Fruit fly (Drosophila melanogaster) whole organism, embryonic: ENCODE data around the gene Irbp18.

ENCODE experiments used
- Abd-B ChIP-seq: fragments of 200-800 bp; sonication (Bioruptor generic); optimal IDR thresholded peaks from 2 replicates; lab custom pipeline; 2018; ENCODE audit warnings: missing biosample characterization, mild to moderate bottlenecking, missing genetic modification characterization, moderate library complexity
- Atf6 ChIP-seq: fragments of 200-800 bp; sonication (Bioruptor generic); IDR thresholded peaks from 2 replicates; pipeline ENCODE4 v1.3.6; 2022; ENCODE audit warnings: missing biosample characterization, missing genetic modification characterization
- Bdp1 ChIP-seq: fragments of 200-800 bp; sonication (Bioruptor generic); optimal IDR thresholded peaks from 3 replicates; lab custom pipeline; 2016; ENCODE audit warnings: missing biosample characterization, missing genetic modification characterization
- CG11560 ChIP-seq: fragments of 200-800 bp; sonication (Bioruptor generic); IDR thresholded peaks from 3 replicates; pipeline ENCODE4 v1.3.6; 2022; ENCODE audit warnings: missing biosample characterization, missing genetic modification characterization
- CG13296 ChIP-seq: fragments of 200-800 bp; sonication (Bioruptor generic); optimal IDR thresholded peaks from 3 replicates; lab custom pipeline; 2018; ENCODE audit warnings: missing biosample characterization, mild to moderate bottlenecking, missing genetic modification characterization
- CG14860 ChIP-seq: fragments of 200-800 bp; sonication (Bioruptor generic); IDR thresholded peaks from 3 replicates; pipeline ENCODE4 v1.3.6; 2022; ENCODE audit warnings: missing biosample characterization, missing genetic modification characterization; ENCODE audit not compliant: partially characterized antibody
- CG15479 ChIP-seq: fragments of 200-800 bp; sonication (Bioruptor generic); optimal IDR thresholded peaks from 3 replicates; lab custom pipeline; 2019; ENCODE audit warnings: missing biosample characterization, mild to moderate bottlenecking, missing genetic modification characterization, moderate library complexity
- CG15696 ChIP-seq: fragments of 200-800 bp; sonication (Bioruptor generic); optimal IDR thresholded peaks from 2 replicates; lab custom pipeline; 2019; ENCODE audit warnings: missing biosample characterization, mild to moderate bottlenecking, missing genetic modification characterization, moderate library complexity
- CG2129 ChIP-seq: fragments of 200-800 bp; sonication (Bioruptor generic); IDR thresholded peaks from 2 replicates; pipeline ENCODE4 v1.3.6; 2022; ENCODE audit warnings: missing biosample characterization, missing genetic modification characterization; ENCODE audit not compliant: partially characterized antibody
- CG32532 ChIP-seq: fragments of 200-800 bp; sonication (Bioruptor generic); IDR thresholded peaks from 2 replicates; pipeline ENCODE4 v1.3.6; 2022; ENCODE audit warnings: missing biosample characterization, missing genetic modification characterization
- CG8765 ChIP-seq: fragments of 200-800 bp; sonication (Bioruptor generic); IDR thresholded peaks from 2 replicates; pipeline ENCODE4 v1.3.6; 2022; ENCODE audit warnings: missing biosample characterization, missing genetic modification characterization
- CG9609 ChIP-seq: fragments of 200-800 bp; sonication (Bioruptor generic); optimal IDR thresholded peaks from 3 replicates; lab custom pipeline; 2016; ENCODE audit warnings: missing biosample characterization, missing genetic modification characterization
- CG9817 ChIP-seq: fragments of 200-800 bp; sonication (Bioruptor generic); optimal IDR thresholded peaks from 2 replicates; lab custom pipeline; 2018; ENCODE audit warnings: missing biosample characterization, mild to moderate bottlenecking, missing genetic modification characterization, moderate library complexity
- CG9932 ChIP-seq: fragments of 200-800 bp; sonication (Bioruptor generic); IDR thresholded peaks from 2 replicates; pipeline ENCODE4 v1.3.6; 2022; ENCODE audit warnings: missing biosample characterization, missing genetic modification characterization
- CHES-1-like ChIP-seq: fragments of 200-800 bp; sonication (Bioruptor generic); optimal IDR thresholded peaks from 2 replicates; lab custom pipeline; 2016; ENCODE audit warnings: missing biosample characterization, missing genetic modification characterization
- CTCF ChIP-seq: fragments of 200-800 bp; sonication (Bioruptor generic); optimal IDR thresholded peaks from 2 replicates; lab custom pipeline; 2017; ENCODE audit warnings: missing biosample characterization, mild to moderate bottlenecking, missing genetic modification characterization, moderate library complexity
- D19A ChIP-seq: fragments of 200-800 bp; optimal IDR thresholded peaks from 3 replicates; lab custom pipeline; 2019; ENCODE audit warnings: missing biosample characterization, mild to moderate bottlenecking, missing genetic modification characterization, moderate library complexity
- Dek ChIP-seq: fragments of 200-800 bp; sonication (Bioruptor generic); optimal IDR thresholded peaks from 3 replicates; lab custom pipeline; 2019; ENCODE audit warnings: missing biosample characterization, mild to moderate bottlenecking, missing genetic modification characterization, moderate library complexity
- E2f2 ChIP-seq: fragments of 200-800 bp; sonication (Bioruptor generic); IDR thresholded peaks from 2 replicates; pipeline ENCODE4 v1.3.6; 2022; ENCODE audit warnings: missing biosample characterization, missing genetic modification characterization
- Hr78 ChIP-seq, 2 experiments: fragments of 200-800 bp in 1 of 2; fragments of >200 bp in 1 of 2; sonication (Bioruptor generic) in 1 of 2; optimal IDR thresholded peaks; 2 replicates each; lab custom pipeline; 2017 to 2019; ENCODE audit warnings: missing biosample characterization in 2 of 2, missing genetic modification characterization in 2 of 2, mild to moderate bottlenecking in 1 of 2, moderate library complexity in 1 of 2
- Med ChIP-seq: fragments of 200-800 bp; sonication (Bioruptor generic); peaks from one replicate; lab custom pipeline; 2016; ENCODE audit warnings: missing biosample characterization, missing genetic modification characterization, mild to moderate bottlenecking, inconsistent platforms, moderate library complexity
- Myb ChIP-seq: fragments of 200-800 bp; sonication (Bioruptor generic); optimal IDR thresholded peaks from 2 replicates; lab custom pipeline; 2016; ENCODE audit warnings: missing biosample characterization, missing genetic modification characterization
- NC2β ChIP-seq: fragments of 200-800 bp; sonication (Bioruptor generic); optimal IDR thresholded peaks from 2 replicates; lab custom pipeline; 2016; ENCODE audit warnings: missing biosample characterization, missing genetic modification characterization
- NfI ChIP-seq: fragments of 200-800 bp; sonication (Bioruptor generic); optimal IDR thresholded peaks from 3 replicates; lab custom pipeline; 2018; ENCODE audit warnings: missing biosample characterization, mild to moderate bottlenecking, missing genetic modification characterization, moderate library complexity
- Optix ChIP-seq: fragments of 200-800 bp; sonication (Bioruptor generic); IDR thresholded peaks from 3 replicates; pipeline ENCODE4 v1.3.6; 2022; ENCODE audit warnings: missing biosample characterization, missing genetic modification characterization
- Pdp1 ChIP-seq, 2 experiments: fragments of 200-800 bp; sonication (Bioruptor generic); optimal IDR thresholded peaks; 3 replicates each; lab custom pipeline; 2016; ENCODE audit warnings: missing biosample characterization in 2 of 2, missing genetic modification characterization in 2 of 2, mild to moderate bottlenecking in 1 of 2, moderate library complexity in 1 of 2
- Ptx1 ChIP-seq: fragments of 200-800 bp; sonication (Bioruptor generic); IDR thresholded peaks from 2 replicates; pipeline ENCODE4 v1.3.6; 2022; ENCODE audit warnings: missing biosample characterization, missing genetic modification characterization
- Sin3A ChIP-seq: fragments of >200 bp; optimal IDR thresholded peaks from 2 replicates; lab custom pipeline; 2018
- Six4 ChIP-seq: fragments of 200-800 bp; sonication (Bioruptor generic); optimal IDR thresholded peaks from 2 replicates; lab custom pipeline; 2016; ENCODE audit warnings: missing biosample characterization, missing genetic modification characterization
- Sox102F ChIP-seq: fragments of 200-800 bp; sonication (Bioruptor generic); optimal IDR thresholded peaks from 2 replicates; lab custom pipeline; 2018; ENCODE audit warnings: missing biosample characterization, mild to moderate bottlenecking, missing genetic modification characterization, moderate library complexity
- YL-1 ChIP-seq: fragments of 200-800 bp; sonication (Bioruptor generic); optimal IDR thresholded peaks from 3 replicates; lab custom pipeline; 2017; ENCODE audit warnings: missing biosample characterization, mild to moderate bottlenecking, missing genetic modification characterization
- amos ChIP-seq: fragments of 200-800 bp; sonication (Bioruptor generic); IDR thresholded peaks from 2 replicates; pipeline ENCODE4 v1.3.6; 2022; ENCODE audit warnings: missing biosample characterization, missing genetic modification characterization; ENCODE audit not compliant: partially characterized antibody
- bab2 ChIP-seq: fragments of 200-800 bp; sonication (Bioruptor generic); optimal IDR thresholded peaks from 2 replicates; lab custom pipeline; 2016; ENCODE audit warnings: missing biosample characterization, missing genetic modification characterization
- bowl ChIP-seq: fragments of 200-800 bp; sonication (Bioruptor generic); IDR thresholded peaks from 2 replicates; pipeline ENCODE4 v1.3.6; 2022; ENCODE audit warnings: missing biosample characterization, missing genetic modification characterization
- btn ChIP-seq: fragments of 200-800 bp; sonication (Bioruptor generic); optimal IDR thresholded peaks from 2 replicates; lab custom pipeline; 2016; ENCODE audit warnings: missing biosample characterization, missing genetic modification characterization
- dimm ChIP-seq: fragments of 200-800 bp; sonication (Bioruptor generic); IDR thresholded peaks from 2 replicates; pipeline ENCODE4 v1.3.6; 2022; ENCODE audit warnings: missing biosample characterization, missing genetic modification characterization
- eyg ChIP-seq: fragments of 200-800 bp; sonication (Bioruptor generic); optimal IDR thresholded peaks from 3 replicates; lab custom pipeline; 2016; ENCODE audit warnings: missing biosample characterization, missing genetic modification characterization
- gfzf ChIP-seq: fragments of 200-800 bp; sonication (Bioruptor generic); optimal IDR thresholded peaks from 2 replicates; lab custom pipeline; 2016; ENCODE audit warnings: missing biosample characterization, mild to moderate bottlenecking, missing genetic modification characterization, moderate library complexity
- gsb-n ChIP-seq: fragments of 200-800 bp; sonication (Bioruptor generic); optimal IDR thresholded peaks from 3 replicates; lab custom pipeline; 2018; ENCODE audit warnings: missing biosample characterization, mild to moderate bottlenecking, missing genetic modification characterization
- hbn ChIP-seq: fragments of 200-800 bp; sonication (Bioruptor generic); IDR thresholded peaks from 2 replicates; pipeline ENCODE4 v1.3.6; 2022; ENCODE audit warnings: missing biosample characterization, missing genetic modification characterization; ENCODE audit not compliant: partially characterized antibody
- insv ChIP-seq, 2 experiments: fragments of 200-800 bp; sonication (Bioruptor generic); optimal IDR thresholded peaks; 3 replicates each; lab custom pipeline; 2016 to 2018; ENCODE audit warnings: missing biosample characterization in 2 of 2, missing genetic modification characterization in 2 of 2
- kah ChIP-seq: fragments of 200-800 bp; sonication (Bioruptor generic); optimal IDR thresholded peaks from 2 replicates; lab custom pipeline; 2018; ENCODE audit warnings: missing biosample characterization, mild to moderate bottlenecking, missing genetic modification characterization
- knrl ChIP-seq: fragments of 200-800 bp; sonication (Bioruptor generic); IDR thresholded peaks from 3 replicates; pipeline ENCODE4 v1.3.6; 2022; ENCODE audit warnings: missing biosample characterization, missing genetic modification characterization; ENCODE audit not compliant: partially characterized antibody
- luna ChIP-seq: fragments of 200-800 bp; sonication (Bioruptor generic); optimal IDR thresholded peaks from 2 replicates; lab custom pipeline; 2016; ENCODE audit warnings: missing biosample characterization, missing genetic modification characterization
- pzg ChIP-seq: fragments of 200-800 bp; sonication (Bioruptor generic); optimal IDR thresholded peaks from 3 replicates; lab custom pipeline; 2018; ENCODE audit warnings: missing biosample characterization, mild to moderate bottlenecking, missing genetic modification characterization, moderate library complexity
- rib ChIP-seq: fragments of 200-800 bp; sonication (Bioruptor generic); IDR thresholded peaks from 2 replicates; pipeline ENCODE4 v1.3.6; 2022; ENCODE audit warnings: missing biosample characterization, missing genetic modification characterization
- sisA ChIP-seq: fragments of 200-800 bp; sonication (Bioruptor generic); IDR thresholded peaks from 2 replicates; pipeline ENCODE4 v1.3.6; 2022; ENCODE audit warnings: missing biosample characterization, missing genetic modification characterization
- sqz ChIP-seq: fragments of 200-800 bp; sonication (Bioruptor generic); optimal IDR thresholded peaks from 3 replicates; lab custom pipeline; 2018; ENCODE audit warnings: missing biosample characterization, mild to moderate bottlenecking, missing genetic modification characterization
- unpg ChIP-seq: fragments of 200-800 bp; sonication (Bioruptor generic); optimal IDR thresholded peaks from 3 replicates; lab custom pipeline; 2018; ENCODE audit warnings: missing biosample characterization, mild to moderate bottlenecking, missing genetic modification characterization, moderate library complexity
- zf30C ChIP-seq: fragments of 200-800 bp; sonication (Bioruptor generic); optimal IDR thresholded peaks from 3 replicates; lab custom pipeline; 2018; ENCODE audit warnings: missing biosample characterization, mild to moderate bottlenecking, missing genetic modification characterization
- zfh2 ChIP-seq: fragments of 200-800 bp; sonication (Bioruptor generic); optimal IDR thresholded peaks from 2 replicates; lab custom pipeline; 2016; ENCODE audit warnings: missing biosample characterization, missing genetic modification characterization

Gene Irbp18

DNA sequence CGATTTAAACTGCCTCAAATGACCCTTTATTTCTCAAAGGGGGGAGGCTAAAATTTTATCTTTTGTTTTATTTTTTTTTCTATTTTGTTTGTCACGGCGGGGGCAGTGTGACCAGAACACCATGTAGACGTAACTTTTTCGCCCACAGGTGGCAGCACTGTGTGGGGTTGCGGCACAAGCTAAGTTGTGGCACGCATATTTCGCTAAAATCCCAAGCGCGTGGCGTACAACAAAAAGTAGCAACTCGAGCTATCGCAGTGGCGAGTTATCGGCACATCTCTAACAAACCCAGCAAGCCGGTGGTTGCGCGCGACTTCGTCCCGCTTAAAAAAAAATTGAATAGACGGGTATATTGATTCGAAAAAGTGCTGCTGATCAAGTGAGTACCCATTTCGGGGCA, 25.1 kb upstream of the Irbp18 start, which contains the start of the genes Ufd1 and NaPi-III (continued):
- TF ChIP-seq CG2129: peak; percentile 53
- no peak for TF ChIP-seq dimm (GFP tag; lab: Robert Waterston, UW)
- peak; percentile 87 for TF ChIP-seq CHES-1-like (GFP tag; lab: Kevin White, UChicago)
- TF ChIP-seq D19A (tag; lab: Kevin White, UChicago): no peak
- TF ChIP-seq knrl (GFP tag; lab: Robert Waterston, UW): peak; percentile 83
- TF ChIP-seq CG9932: peak; percentile 71
- TF ChIP-seq Bdp1 (GFP tag; lab: Kevin White, UChicago): peak; percentile 16
- TF ChIP-seq rib (GFP tag; lab: Robert Waterston, UW): no peak
- TF ChIP-seq NfI (GFP tag; lab: Kevin White, UChicago): peak; percentile 14
- TF ChIP-seq Optix (GFP tag; lab: Robert Waterston, UW): no peak
- peak; percentile 92 for TF ChIP-seq Med (GFP tag; lab: Kevin White, UChicago)
- TF ChIP-seq CG9817 (tag; lab: Kevin White, UChicago): peak; percentile 15
- TF ChIP-seq hbn: peak; percentile 84
- peak; percentile 60 for TF ChIP-seq NC2β (GFP tag; lab: Kevin White, UChicago)
- peak; percentile 94 for TF ChIP-seq kah (GFP tag; lab: Kevin White, UChicago)
- peak; percentile 96 for TF ChIP-seq pzg (GFP tag; lab: Kevin White, UChicago)
- TF ChIP-seq zfh2 (GFP tag; lab: Kevin White, UChicago): peak; percentile 46
- TF ChIP-seq Ptx1 (GFP tag; lab: Robert Waterston, UW): no peak
- peak in 1 of 2 experiments; percentile 72 for TF ChIP-seq insv (GFP tag; optimal IDR thresholded peaks at IDR 0.05; lab: Kevin White, UChicago)
- TF ChIP-seq zf30C (GFP tag; lab: Kevin White, UChicago): peak; percentile 26
- peak; percentile 16 for TF ChIP-seq Sox102F
- TF ChIP-seq CG14860: peak; percentile 64
- no peak for TF ChIP-seq Six4 (GFP tag; lab: Kevin White, UChicago)
- TF ChIP-seq CG15696: no peak
- TF ChIP-seq Atf6 (GFP tag; lab: Robert Waterston, UW): 0 out of 2 replicates have a peak, but pooled peaks have one; percentile 16
- peak; percentile 42 for TF ChIP-seq Abd-B (GFP tag; lab: Kevin White, UChicago)
- peak; percentile 52 for TF ChIP-seq CG9609
- TF ChIP-seq Hr78 (GFP tag; optimal IDR thresholded peaks at IDR 0.05; lab: Kevin White, UChicago): no peak
- peak; percentile 91 for TF ChIP-seq E2f2
- peak; percentile 78 for TF ChIP-seq CG11560
- TF ChIP-seq bab2 (GFP tag; lab: Kevin White, UChicago): peak; percentile 14
- TF ChIP-seq CTCF (GFP tag; lab: Kevin White, UChicago): peak; percentile 92
- peak; percentile 75 for TF ChIP-seq CG32532
- TF ChIP-seq gsb-n: peak; percentile 9
- peak; percentile 90 for TF ChIP-seq amos (GFP tag; lab: Robert Waterston, UW)
- TF ChIP-seq bowl (GFP tag; lab: Robert Waterston, UW): no peak
- TF ChIP-seq Pdp1 (GFP tag; optimal IDR thresholded peaks at IDR 0.05; lab: Kevin White, UChicago): peak in 1 of 2 experiments; percentile 74
- TF ChIP-seq Myb (GFP tag; lab: Kevin White, UChicago): peak; percentile 81
- peak; percentile 2 for TF ChIP-seq luna (GFP tag; lab: Kevin White, UChicago)
- peak; percentile 67 for TF ChIP-seq Dek (tag; lab: Kevin White, UChicago)
- peak; percentile 71 for TF ChIP-seq eyg
- peak; percentile 44; the same call in 1 of the 2 replicates for TF ChIP-seq sisA (GFP tag; lab: Robert Waterston, UW)
- peak; percentile 68 for TF ChIP-seq CG15479 (GFP tag; lab: Kevin White, UChicago)
- peak; percentile 98 for TF ChIP-seq gfzf (GFP tag; lab: Kevin White, UChicago)
- TF ChIP-seq CG13296 (GFP tag; lab: Kevin White, UChicago): no peak
- no peak for TF ChIP-seq CG8765 (GFP tag; lab: Robert Waterston, UW)
- no peak for TF ChIP-seq unpg (GFP tag; lab: Kevin White, UChicago)
- TF ChIP-seq sqz (GFP tag; lab: Kevin White, UChicago): peak; percentile 88
- TF ChIP-seq YL-1: peak; percentile 79
- peak; percentile 79 for TF ChIP-seq Sin3A (lab: Kevin White, UChicago)
- TF ChIP-seq btn (GFP tag; lab: Kevin White, UChicago): peak; percentile 24
